Worm (Caenorhabditis elegans) whole organism, late embryonic: ENCODE data around the gene C02F5.5.

Experiments
- K02D7.2 ChIP-seq: sonication (generic microtip); optimal IDR thresholded peaks from 2 replicates; lab custom pipeline; 2017; ENCODE audit warnings: mild to moderate bottlenecking, missing genetic modification characterization, missing compliant biosample characterization
- K09A11.1 ChIP-seq: sonication (generic microtip); optimal IDR thresholded peaks from 2 replicates; lab custom pipeline; 2017; ENCODE audit warnings: antibody characterized with exemption, mild to moderate bottlenecking, missing genetic modification characterization, missing compliant biosample characterization; ENCODE audit not compliant: insufficient read depth
- ceh-6 ChIP-seq: fragments of 200-800 bp; sonication (Bioruptor generic); optimal IDR thresholded peaks from 2 replicates; lab custom pipeline; 2018; ENCODE audit warnings: mild to moderate bottlenecking, missing genetic modification characterization, missing compliant biosample characterization
- elt-2 ChIP-seq: sonication (generic microtip); optimal IDR thresholded peaks from 2 replicates; lab custom pipeline; 2016; ENCODE audit warnings: missing genetic modification reagents, missing genetic modification characterization, missing compliant biosample characterization
- elt-4 ChIP-seq: sonication (generic microtip); optimal IDR thresholded peaks from 2 replicates; lab custom pipeline; 2016; ENCODE audit warnings: missing genetic modification characterization, missing compliant biosample characterization
- hlh-6 ChIP-seq: sonication (generic microtip); optimal IDR thresholded peaks from 2 replicates; lab custom pipeline; 2016; ENCODE audit warnings: missing genotype, missing genetic modification characterization, missing compliant biosample characterization
- lim-6 ChIP-seq: sonication (generic microtip); optimal IDR thresholded peaks from 2 replicates; lab custom pipeline; 2016; ENCODE audit warnings: missing genetic modification characterization, missing compliant biosample characterization
- nhr-11 ChIP-seq: fragments of 150-350 bp; optimal IDR thresholded peaks from 2 replicates; lab custom pipeline; 2014; ENCODE audit warnings: missing biosample characterization, missing genetic modification characterization
- pha-4 ChIP-seq: fragments of 150-350 bp; optimal IDR thresholded peaks from 2 replicates; lab custom pipeline; 2018; ENCODE audit warnings: missing biosample characterization, missing genetic modification reagents, missing genetic modification characterization
- pqm-1 ChIP-seq: sonication (generic microtip); optimal IDR thresholded peaks from 2 replicates; lab custom pipeline; 2016; ENCODE audit warnings: missing genetic modification characterization, missing compliant biosample characterization

- TF ChIP-seq nhr-11 = no peak
- no peak for TF ChIP-seq lim-6 (tag; lab: Kevin White, UChicago)
- TF ChIP-seq ceh-6 (GFP tag; lab: Kevin White, UChicago) = no peak
- no peak for TF ChIP-seq pqm-1 (tag; lab: Kevin White, UChicago)
- TF ChIP-seq elt-2 = no peak
- TF ChIP-seq K02D7.2 (tag; lab: Kevin White, UChicago) = no peak
- TF ChIP-seq pha-4 (tag; lab: Kevin White, UChicago) = no peak
- TF ChIP-seq K09A11.1 (tag; lab: Kevin White, UChicago) = no peak
- no peak for TF ChIP-seq elt-4 (tag; lab: Kevin White, UChicago)
- TF ChIP-seq hlh-6 (tag; lab: Kevin White, UChicago) = no peak
Measured at ce11 chrIII:8235880-8236279, at the start of gene C02F5.5.
